Worm (Caenorhabditis elegans) whole organism, L1 larva: ENCODE results near the gene F41E6.15.

Experiments
- egl-27 ChIP-seq, 2 experiments: fragments of 150-350 bp in 1 of 2; sonication (generic microtip); optimal IDR thresholded peaks; 3 replicates each; lab custom pipeline; 2017 to 2018; ENCODE audit warnings: missing biosample characterization in 2 of 2, missing genetic modification characterization in 2 of 2, missing genetic modification reagents in 2 of 2
- elt-2 ChIP-seq: sonication (generic microtip); optimal IDR thresholded peaks from 2 replicates; lab custom pipeline; 2016; ENCODE audit warnings: missing genetic modification characterization, mild to moderate bottlenecking, inconsistent platforms, missing compliant biosample characterization, missing genetic modification reagents
- fkh-8 ChIP-seq: sonication (generic microtip); optimal IDR thresholded peaks from 2 replicates; lab custom pipeline; 2016; ENCODE audit warnings: mild to moderate bottlenecking, missing genetic modification characterization, missing compliant biosample characterization
- lin-15B ChIP-seq: fragments of 150-350 bp; sonication (generic microtip); optimal IDR thresholded peaks from 3 replicates; lab custom pipeline; 2014; ENCODE audit warnings: missing biosample characterization, missing genetic modification characterization
- lsy-2 ChIP-seq, 2 experiments: fragments of 150-350 bp; optimal IDR thresholded peaks; 2 replicates each; lab custom pipeline; 2014; ENCODE audit warnings: missing biosample characterization in 2 of 2, missing genetic modification characterization in 2 of 2
- unc-130 ChIP-seq: fragments of 150-350 bp; optimal IDR thresholded peaks from 2 replicates; lab custom pipeline; 2017; ENCODE audit warnings: missing biosample characterization, missing genetic modification characterization, inconsistent platforms
- ztf-11 ChIP-seq, 2 experiments: sonication (generic microtip); optimal IDR thresholded peaks; 2 replicates each; lab custom pipeline; 2016 to 2017; ENCODE audit warnings: missing genetic modification characterization in 2 of 2, missing biosample characterization in 1 of 2, missing compliant biosample characterization in 1 of 2

- TF ChIP-seq egl-27 (tag; optimal IDR thresholded peaks at IDR 0.05; lab: Kevin White, UChicago) (no peak), ztf-11 (tag; optimal IDR thresholded peaks at IDR 0.05; lab: Kevin White, UChicago) (no peak), elt-2 (tag; lab: Kevin White, UChicago) (no peak), fkh-8 (no peak), unc-130 (tag; lab: Kevin White, UChicago) (no peak), lin-15B (tag; lab: Kevin White, UChicago) (no peak), lsy-2 (tag; optimal IDR thresholded peaks at IDR 0.05; lab: Kevin White, UChicago) (no peak)
These were observed 30.2 kb upstream of the F41E6.15 start for ce11 chrV:8632788-8633187.
